Fruit fly (Drosophila melanogaster) whole organism, embryonic: Measurements from ENCODE around the gene CG2247.

ENCODE experiments used
- BEAF-32 ChIP-seq: fragments of 200-800 bp; sonication (Bioruptor generic); optimal IDR thresholded peaks from 3 replicates; lab custom pipeline; 2017; ENCODE audit warnings: missing biosample characterization, missing genetic modification characterization, mild to moderate bottlenecking, moderate library complexity, missing genetic modification reagents
- CG10274 ChIP-seq: fragments of 200-800 bp; sonication (Bioruptor generic); optimal IDR thresholded peaks from 3 replicates; lab custom pipeline; 2017; ENCODE audit warnings: missing biosample characterization, mild to moderate bottlenecking, missing genetic modification characterization
- CG10979 ChIP-seq: fragments of 200-800 bp; sonication (Bioruptor generic); optimal IDR thresholded peaks from 2 replicates; lab custom pipeline; 2018; ENCODE audit warnings: missing biosample characterization, mild to moderate bottlenecking, missing genetic modification characterization, moderate library complexity
- CG18599 ChIP-seq: fragments of 200-800 bp; sonication (Bioruptor generic); optimal IDR thresholded peaks from 3 replicates; lab custom pipeline; 2017; ENCODE audit warnings: missing biosample characterization, missing genetic modification characterization, mild to moderate bottlenecking, moderate library complexity, missing genetic modification reagents
- CG2129 ChIP-seq: fragments of 200-800 bp; sonication (Bioruptor generic); IDR thresholded peaks from 2 replicates; pipeline ENCODE4 v1.3.6; 2022; ENCODE audit warnings: missing biosample characterization, missing genetic modification characterization; ENCODE audit not compliant: partially characterized antibody
- CG2712 ChIP-seq: fragments of 200-800 bp; optimal IDR thresholded peaks from 3 replicates; lab custom pipeline; 2019; ENCODE audit warnings: missing biosample characterization, mild to moderate bottlenecking, missing genetic modification characterization, moderate library complexity
- CG30020 ChIP-seq: fragments of 200-800 bp; optimal IDR thresholded peaks from 2 replicates; lab custom pipeline; 2019; ENCODE audit warnings: missing biosample characterization, mild to moderate bottlenecking, missing genetic modification characterization, moderate library complexity
- CG30431 ChIP-seq: fragments of 200-800 bp; sonication (Bioruptor generic); optimal IDR thresholded peaks from 2 replicates; lab custom pipeline; 2017; ENCODE audit warnings: missing biosample characterization, missing genetic modification characterization
- CG31224 ChIP-seq: fragments of 200-800 bp; sonication (Bioruptor generic); IDR thresholded peaks from 2 replicates; pipeline ENCODE4 v1.3.6; 2022; ENCODE audit warnings: missing biosample characterization, missing genetic modification characterization
- CG31365 ChIP-seq: fragments of 200-800 bp; sonication (Bioruptor generic); optimal IDR thresholded peaks from 2 replicates; lab custom pipeline; 2018; ENCODE audit warnings: missing biosample characterization, mild to moderate bottlenecking, missing genetic modification characterization
- CG32767 ChIP-seq: fragments of 200-800 bp; sonication (Bioruptor generic); IDR thresholded peaks from 2 replicates; pipeline ENCODE4 v1.3.6; 2022; ENCODE audit warnings: missing biosample characterization, missing genetic modification characterization
- CG34376 ChIP-seq: fragments of 200-800 bp; sonication (Bioruptor generic); optimal IDR thresholded peaks from 2 replicates; lab custom pipeline; 2018; ENCODE audit warnings: missing biosample characterization, mild to moderate bottlenecking, missing genetic modification characterization
- CG7928 ChIP-seq: fragments of 200-800 bp; sonication (Bioruptor generic); optimal IDR thresholded peaks from 2 replicates; lab custom pipeline; 2017; ENCODE audit warnings: missing biosample characterization, mild to moderate bottlenecking, missing genetic modification characterization
- CG7963 ChIP-seq: fragments of 200-800 bp; sonication (Bioruptor generic); IDR thresholded peaks from 3 replicates; pipeline ENCODE4 v1.3.6; 2022; ENCODE audit warnings: missing biosample characterization, missing genetic modification characterization; ENCODE audit not compliant: partially characterized antibody
- CG7987 ChIP-seq: fragments of 200-800 bp; sonication (Bioruptor generic); optimal IDR thresholded peaks from 2 replicates; lab custom pipeline; 2018; ENCODE audit warnings: missing biosample characterization, mild to moderate bottlenecking, missing genetic modification characterization, moderate library complexity
- CG8388 ChIP-seq: fragments of 200-800 bp; sonication (Bioruptor generic); optimal IDR thresholded peaks from 2 replicates; lab custom pipeline; 2019; ENCODE audit warnings: missing biosample characterization, mild to moderate bottlenecking, missing genetic modification characterization, moderate library complexity
- Jarid2 ChIP-seq: fragments of 200-800 bp; sonication (Bioruptor generic); optimal IDR thresholded peaks from 3 replicates; lab custom pipeline; 2017; ENCODE audit warnings: mild to moderate bottlenecking, missing biosample characterization, missing genetic modification reagents, missing genetic modification characterization
- Lhr ChIP-seq: fragments of 200-800 bp; sonication (Bioruptor generic); optimal IDR thresholded peaks from 3 replicates; lab custom pipeline; 2017; ENCODE audit warnings: mild to moderate bottlenecking, missing biosample characterization, missing genetic modification reagents, missing genetic modification characterization
- Mad ChIP-seq: fragments of 200-800 bp; sonication (Bioruptor generic); optimal IDR thresholded peaks from 2 replicates; lab custom pipeline; 2016; ENCODE audit warnings: missing biosample characterization, missing genetic modification characterization
- Max ChIP-seq: fragments of 200-800 bp; sonication (Bioruptor generic); optimal IDR thresholded peaks from 2 replicates; lab custom pipeline; 2016; ENCODE audit warnings: missing biosample characterization, mild to moderate bottlenecking, missing genetic modification characterization
- Neu2 ChIP-seq: fragments of 200-800 bp; sonication (Bioruptor generic); optimal IDR thresholded peaks from 3 replicates; lab custom pipeline; 2016; ENCODE audit warnings: missing biosample characterization, missing genetic modification characterization, borderline replicate concordance
- Oli ChIP-seq: fragments of 200-800 bp; sonication (Bioruptor generic); optimal IDR thresholded peaks from 2 replicates; lab custom pipeline; 2018; ENCODE audit warnings: missing biosample characterization, mild to moderate bottlenecking, missing genetic modification characterization, moderate library complexity
- Rx ChIP-seq: fragments of 200-800 bp; sonication (Bioruptor generic); IDR thresholded peaks from 2 replicates; pipeline ENCODE4 v1.3.6; 2022; ENCODE audit warnings: missing biosample characterization, missing genetic modification characterization
- Sox102F ChIP-seq: fragments of 200-800 bp; sonication (Bioruptor generic); optimal IDR thresholded peaks from 2 replicates; lab custom pipeline; 2018; ENCODE audit warnings: missing biosample characterization, mild to moderate bottlenecking, missing genetic modification characterization, moderate library complexity
- Spps ChIP-seq: fragments of 200-800 bp; sonication (Bioruptor generic); optimal IDR thresholded peaks from 2 replicates; lab custom pipeline; 2018; ENCODE audit warnings: missing biosample characterization, mild to moderate bottlenecking, missing genetic modification characterization
- Sry-δ ChIP-seq: fragments of 200-800 bp; sonication (Bioruptor generic); optimal IDR thresholded peaks from 2 replicates; lab custom pipeline; 2016; ENCODE audit warnings: missing biosample characterization, missing genetic modification characterization
- TFAM ChIP-seq: fragments of 200-800 bp; sonication (Bioruptor generic); optimal IDR thresholded peaks from 2 replicates; lab custom pipeline; 2017; ENCODE audit warnings: missing biosample characterization, missing genetic modification characterization, inconsistent platforms
- YL-1 ChIP-seq: fragments of 200-800 bp; sonication (Bioruptor generic); optimal IDR thresholded peaks from 3 replicates; lab custom pipeline; 2017; ENCODE audit warnings: missing biosample characterization, mild to moderate bottlenecking, missing genetic modification characterization
- ase ChIP-seq: fragments of 200-800 bp; sonication (Bioruptor generic); IDR thresholded peaks from 3 replicates; pipeline ENCODE4 v1.3.6; 2022; ENCODE audit warnings: missing biosample characterization, missing genetic modification characterization
- cas ChIP-seq: fragments of 200-800 bp; sonication (Bioruptor generic); IDR thresholded peaks from 2 replicates; pipeline ENCODE4 v1.3.6; 2022; ENCODE audit warnings: missing biosample characterization, missing genetic modification characterization
- crc ChIP-seq: fragments of 200-800 bp; sonication (Bioruptor generic); optimal IDR thresholded peaks from 2 replicates; lab custom pipeline; 2016; ENCODE audit warnings: missing biosample characterization, missing genetic modification characterization
- exex ChIP-seq: fragments of 200-800 bp; sonication (Bioruptor generic); optimal IDR thresholded peaks from 4 replicates; lab custom pipeline; 2018; ENCODE audit warnings: missing biosample characterization, mild to moderate bottlenecking, missing genetic modification characterization, moderate library complexity
- fd102C ChIP-seq: fragments of 200-800 bp; sonication (Bioruptor generic); optimal IDR thresholded peaks from 2 replicates; lab custom pipeline; 2018; ENCODE audit warnings: missing biosample characterization, mild to moderate bottlenecking, missing genetic modification characterization, moderate library complexity
- fu2 ChIP-seq: fragments of 200-800 bp; sonication (Bioruptor generic); optimal IDR thresholded peaks from 2 replicates; lab custom pipeline; 2016; ENCODE audit warnings: missing biosample characterization, missing genetic modification characterization
- gem ChIP-seq: fragments of 200-800 bp; sonication (Bioruptor generic); optimal IDR thresholded peaks from 2 replicates; lab custom pipeline; 2019; ENCODE audit warnings: missing biosample characterization, mild to moderate bottlenecking, missing genetic modification characterization, moderate library complexity
- gfzf ChIP-seq: fragments of 200-800 bp; sonication (Bioruptor generic); optimal IDR thresholded peaks from 2 replicates; lab custom pipeline; 2016; ENCODE audit warnings: missing biosample characterization, mild to moderate bottlenecking, missing genetic modification characterization, moderate library complexity
- gt ChIP-seq: fragments of 200-800 bp; sonication (Bioruptor generic); IDR thresholded peaks from 2 replicates; pipeline ENCODE4 v1.3.6; 2022; ENCODE audit warnings: missing biosample characterization, missing genetic modification characterization
- ind ChIP-seq: fragments of 200-800 bp; sonication (Bioruptor generic); optimal IDR thresholded peaks from 3 replicates; lab custom pipeline; 2016; ENCODE audit warnings: missing biosample characterization, missing genetic modification characterization
- jumu ChIP-seq: fragments of 200-800 bp; sonication (Bioruptor generic); optimal IDR thresholded peaks from 3 replicates; lab custom pipeline; 2016; ENCODE audit warnings: missing biosample characterization, missing genetic modification characterization
- oc ChIP-seq: fragments of 200-800 bp; sonication (Bioruptor generic); optimal IDR thresholded peaks from 2 replicates; lab custom pipeline; 2018; ENCODE audit warnings: missing biosample characterization, mild to moderate bottlenecking, missing genetic modification characterization, moderate library complexity
- odd ChIP-seq: fragments of 200-800 bp; sonication (Bioruptor generic); optimal IDR thresholded peaks from 2 replicates; lab custom pipeline; 2017; ENCODE audit warnings: missing biosample characterization, mild to moderate bottlenecking, missing genetic modification characterization
- org-1 ChIP-seq: fragments of 200-800 bp; sonication (Bioruptor generic); optimal IDR thresholded peaks from 2 replicates; lab custom pipeline; 2017; ENCODE audit warnings: missing biosample characterization, missing genetic modification characterization
- row ChIP-seq: fragments of 200-800 bp; sonication (Bioruptor generic); IDR thresholded peaks from 3 replicates; pipeline ENCODE4 v1.3.6; 2022; ENCODE audit warnings: missing biosample characterization, missing genetic modification characterization
- scrt ChIP-seq: fragments of 200-800 bp; sonication (Bioruptor generic); optimal IDR thresholded peaks from 2 replicates; lab custom pipeline; 2018; ENCODE audit warnings: missing biosample characterization, mild to moderate bottlenecking, missing genetic modification characterization, moderate library complexity
- slou ChIP-seq: fragments of 200-800 bp; sonication (Bioruptor generic); optimal IDR thresholded peaks from 3 replicates; lab custom pipeline; 2016; ENCODE audit warnings: missing biosample characterization, missing genetic modification characterization
- sug ChIP-seq: fragments of 200-800 bp; optimal IDR thresholded peaks from 2 replicates; lab custom pipeline; 2019; ENCODE audit warnings: missing biosample characterization, mild to moderate bottlenecking, missing genetic modification characterization, moderate library complexity
- vvl ChIP-seq: fragments of 200-800 bp; sonication (Bioruptor generic); IDR thresholded peaks from 2 replicates; pipeline ENCODE4 v1.3.6; 2022; ENCODE audit warnings: missing biosample characterization, missing genetic modification characterization

CG2247 gene

dm6 chrX:11559728-11560724, 51.4 kb downstream of the CG2247 start (continued):
- TF ChIP-seq exex (tag; lab: Kevin White, UChicago) (peak; percentile 57), YL-1 (peak; percentile 39), CG7987 (GFP tag; lab: Kevin White, UChicago) (no peak), CG31365 (tag; lab: Kevin White, UChicago) (peak; percentile 33), CG2712 (tag; lab: Kevin White, UChicago) (peak; percentile 85), Max (GFP tag; lab: Kevin White, UChicago) (peak; percentile 18), Lhr (GFP tag; lab: Kevin White, UChicago) (peak; percentile 37), jumu (GFP tag; lab: Kevin White, UChicago) (no peak), CG7928 (GFP tag; lab: Kevin White, UChicago) (peak; percentile 20), Mad (GFP tag; lab: Kevin White, UChicago) (no peak), Oli (tag; lab: Kevin White, UChicago) (peak; percentile 90), CG32767 (GFP tag; lab: Robert Waterston, UW) (peak; percentile 48; the same call in 1 of the 2 replicates), gem (tag; lab: Kevin White, UChicago) (peak; percentile 93), CG18599 (GFP tag; lab: Kevin White, UChicago) (peak; percentile 89), sug (peak; percentile 88), fd102C (GFP tag; lab: Kevin White, UChicago) (no peak), Sry-δ (GFP tag; lab: Kevin White, UChicago) (peak; percentile 0), CG7963 (no peak), CG30020 (tag; lab: Kevin White, UChicago) (peak; percentile 53), CG34376 (GFP tag; lab: Kevin White, UChicago) (peak; percentile 74), scrt (GFP tag; lab: Kevin White, UChicago) (peak; percentile 72), crc (GFP tag; lab: Kevin White, UChicago) (no peak), CG10274 (peak; percentile 66), CG8388 (GFP tag; lab: Kevin White, UChicago) (peak; percentile 83), TFAM (GFP tag; lab: Kevin White, UChicago) (no peak), fu2 (GFP tag; lab: Kevin White, UChicago) (peak; percentile 15), Sox102F (GFP tag; lab: Kevin White, UChicago) (peak; percentile 90), Jarid2 (GFP tag; lab: Kevin White, UChicago) (peak; percentile 58), CG2129 (GFP tag; lab: Robert Waterston, UW) (no peak), row (GFP tag; lab: Robert Waterston, UW) (peak; percentile 78), gfzf (GFP tag; lab: Kevin White, UChicago) (no peak), org-1 (GFP tag; lab: Kevin White, UChicago) (peak; percentile 84), ind (peak; percentile 75), BEAF-32 (no peak), gt (GFP tag; lab: Robert Waterston, UW) (0 out of 2 replicates have a peak, but pooled peaks have one; percentile 26), CG10979 (peak; percentile 80), Spps (peak; percentile 18), CG31224 (GFP tag; lab: Robert Waterston, UW) (peak; percentile 62), cas (GFP tag; lab: Robert Waterston, UW) (no peak), Rx (no peak), Neu2 (no peak), ase (GFP tag; lab: Robert Waterston, UW) (no peak), oc (tag; lab: Kevin White, UChicago) (peak; percentile 62), slou (peak; percentile 71), odd (GFP tag; lab: Kevin White, UChicago) (peak; percentile 86), vvl (GFP tag; lab: Robert Waterston, UW) (peak; percentile 62; the same call in 1 of the 2 replicates), CG30431 (GFP tag; lab: Kevin White, UChicago) (peak; percentile 58)
